Worm (Caenorhabditis elegans): Measurements from ENCODE around the gene nhr-231.

nhr-231 gene

DNA sequence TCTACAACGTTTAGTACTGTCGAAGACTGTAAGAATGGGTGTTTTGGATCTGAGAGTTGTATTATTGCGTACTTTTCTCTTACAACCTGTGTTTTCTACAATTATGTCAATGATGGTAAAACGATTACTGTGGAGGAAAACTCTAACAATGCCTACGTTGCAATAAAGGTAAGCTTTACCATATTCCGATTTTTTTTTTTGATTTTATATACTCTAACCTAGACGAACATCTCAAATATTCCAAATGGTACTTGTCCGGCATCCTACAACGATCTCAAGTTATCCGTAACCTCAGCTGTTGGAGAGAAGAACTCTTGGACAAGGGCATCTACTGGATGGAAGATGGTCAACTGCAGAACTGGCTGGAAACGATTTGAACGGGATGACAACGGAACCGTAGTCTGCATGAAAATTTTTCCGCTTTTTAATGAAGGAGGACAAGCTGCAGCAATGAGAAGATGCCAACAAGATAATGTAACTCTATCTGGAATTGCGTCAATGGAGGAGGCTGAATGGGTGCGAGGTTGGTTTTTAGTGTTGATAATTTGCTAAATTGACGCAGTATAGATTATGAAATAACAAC lies 18.9 kb upstream of the nhr-231 start:
- no peak for TF ChIP-seq W03F9.2 (tag; optimal IDR thresholded peaks at IDR 0.05)
- no peak for TF ChIP-seq dao-5 (tag; optimal IDR thresholded peaks at IDR 0.05)
- no peak for TF ChIP-seq him-1 (tag; optimal IDR thresholded peaks at IDR 0.05)

DNA sequence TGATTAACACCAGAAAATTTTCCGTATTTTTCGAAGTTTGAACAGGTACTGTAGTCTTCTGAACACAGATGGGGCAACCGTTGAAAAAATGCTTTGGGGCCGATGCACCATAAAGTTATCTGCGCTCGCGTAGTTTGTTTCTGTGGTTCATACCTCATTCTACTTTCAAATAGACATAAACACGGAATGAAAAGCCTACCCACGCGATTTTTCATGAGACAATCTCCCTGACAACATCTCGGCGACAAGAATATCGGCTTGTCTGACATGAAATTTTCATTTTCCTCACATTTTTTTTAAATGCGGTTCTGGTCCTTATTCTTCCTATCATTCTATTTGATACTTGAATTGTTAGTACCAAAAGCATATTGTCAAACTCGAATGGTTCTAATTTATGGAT lies 18.0 kb upstream of the nhr-231 start, which contains the start of gene clec-257:
Gene clec-257, plus strand, starts transcription at position 301 of the 400 bp plus-strand sequence.
- no peak for TF ChIP-seq W03F9.2 (tag; optimal IDR thresholded peaks at IDR 0.05)
- no peak for TF ChIP-seq him-1 (tag; optimal IDR thresholded peaks at IDR 0.05)
- TF ChIP-seq dao-5 (tag; optimal IDR thresholded peaks at IDR 0.05) = no peak

DNA sequence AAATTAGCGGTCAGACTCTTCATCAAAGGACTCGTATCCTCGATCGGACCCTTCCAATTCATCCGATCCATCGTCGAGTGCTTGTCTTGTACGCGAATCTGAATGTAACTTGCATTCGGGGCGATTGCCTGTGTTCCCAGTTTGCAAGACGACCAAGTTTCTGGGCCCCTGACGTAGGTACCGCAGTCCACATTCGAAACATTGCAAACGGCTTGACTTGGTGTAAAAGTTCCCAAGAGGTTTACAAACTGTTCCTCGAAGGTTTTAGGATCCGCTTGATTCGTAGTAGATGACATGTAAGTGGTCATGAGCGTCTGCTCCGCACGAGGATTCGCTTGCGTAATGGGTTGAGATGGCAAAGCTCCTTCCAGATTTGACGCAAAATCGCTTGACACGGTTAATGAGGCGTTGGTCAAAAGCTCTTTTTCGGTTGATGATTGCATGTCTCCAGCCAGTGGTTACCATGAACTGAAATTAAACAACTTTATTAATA lies 14.5 kb upstream of the nhr-231 start, which contains the start of gene Y17D7B.4:
Gene Y17D7B.4, minus strand, starts transcription at position 443 of the 493 bp plus-strand sequence.
- TF ChIP-seq dao-5 (tag; optimal IDR thresholded peaks at IDR 0.05) = no peak
- TF ChIP-seq him-1 (tag; optimal IDR thresholded peaks at IDR 0.05) = no peak
- no peak for TF ChIP-seq W03F9.2 (tag; optimal IDR thresholded peaks at IDR 0.05)

ce11 chrV:18780605-18781004 lies 10.2 kb upstream of the nhr-231 start:
- TF ChIP-seq him-1 (tag; optimal IDR thresholded peaks at IDR 0.05) (no peak), W03F9.2 (tag; optimal IDR thresholded peaks at IDR 0.05) (no peak), dao-5 (tag; optimal IDR thresholded peaks at IDR 0.05) (no peak)

DNA sequence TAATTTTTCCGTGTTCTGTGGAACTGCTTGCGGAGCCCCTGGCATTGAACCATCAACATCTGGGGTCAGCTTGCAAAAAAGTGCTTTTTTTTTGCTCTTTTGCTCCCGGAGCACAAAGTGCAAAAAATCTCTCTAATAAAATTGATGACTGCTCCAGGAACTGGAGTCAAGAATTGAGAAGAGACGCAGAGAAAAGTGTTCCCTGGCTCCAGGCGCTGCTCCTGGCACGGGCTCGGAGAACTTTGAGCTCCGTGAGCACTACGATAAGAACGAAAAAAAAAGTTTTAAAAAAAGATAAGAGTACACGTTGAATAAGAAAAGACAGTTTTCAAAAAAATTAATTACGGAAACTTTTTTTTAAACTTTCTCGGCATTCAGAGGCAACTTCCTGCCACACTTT lies 8.0 kb upstream of the nhr-231 start:
- TF ChIP-seq him-1 (tag; optimal IDR thresholded peaks at IDR 0.05) = no peak
- TF ChIP-seq W03F9.2 (tag; optimal IDR thresholded peaks at IDR 0.05) = no peak
- no peak for TF ChIP-seq dao-5 (tag; optimal IDR thresholded peaks at IDR 0.05)

ce11 chrV:18783474-18783873 lies 7.3 kb upstream of the nhr-231 start, which contains the start of gene Y17D7B.10:
TSS of gene Y17D7B.10 (plus strand) at chrV:18783716.
- TF ChIP-seq W03F9.2 (tag; optimal IDR thresholded peaks at IDR 0.05) (no peak), dao-5 (tag; optimal IDR thresholded peaks at IDR 0.05) (no peak), him-1 (tag; optimal IDR thresholded peaks at IDR 0.05) (no peak)

ce11 chrV:18786694-18787093 lies 4.1 kb upstream of the nhr-231 start, which contains the start of gene Y17D7B.3:
TSS of gene Y17D7B.3 (minus strand) at chrV:18786794.
- TF ChIP-seq W03F9.2 (tag; optimal IDR thresholded peaks at IDR 0.05) (no peak), him-1 (tag; optimal IDR thresholded peaks at IDR 0.05) (no peak), dao-5 (tag; optimal IDR thresholded peaks at IDR 0.05) (no peak)

- no peak for TF ChIP-seq dao-5 (tag; optimal IDR thresholded peaks at IDR 0.05)
- no peak for TF ChIP-seq him-1 (tag; optimal IDR thresholded peaks at IDR 0.05)
- TF ChIP-seq W03F9.2 (tag; optimal IDR thresholded peaks at IDR 0.05) = no peak
Observed at ce11 chrV:18787417-18787918, 3.3 kb upstream of the nhr-231 start, which contains the start of gene Y17D7B.2. TSS of gene Y17D7B.2 (plus strand) at chrV:18787739.

DNA sequence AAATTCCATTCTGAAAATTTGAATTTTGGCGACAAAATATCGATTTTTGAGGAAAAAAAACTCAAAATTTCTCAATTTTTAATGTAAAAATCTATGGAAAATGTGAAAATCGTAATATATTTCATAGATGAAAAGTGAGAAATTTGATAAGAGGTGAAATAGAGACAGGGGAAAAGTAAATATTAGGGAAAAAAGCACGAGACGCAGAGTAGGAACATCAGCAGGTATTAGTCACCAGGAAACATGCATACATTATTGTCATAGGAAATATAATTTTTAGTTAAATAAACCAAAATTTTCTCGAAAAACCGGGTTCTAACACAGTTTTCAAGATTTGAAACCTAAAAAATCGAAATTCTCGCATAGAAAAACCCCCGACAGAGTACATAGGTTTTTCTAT lies 10.1 kb downstream of the nhr-231 start, which contains the start of gene nhr-170:
Gene nhr-170, minus strand, starts transcription at position 16 of the 400 bp plus-strand sequence.
- no peak for TF ChIP-seq him-1 (tag; optimal IDR thresholded peaks at IDR 0.05)
- no peak for TF ChIP-seq W03F9.2 (tag; optimal IDR thresholded peaks at IDR 0.05)
- no peak for TF ChIP-seq dao-5 (tag; optimal IDR thresholded peaks at IDR 0.05)

ce11 chrV:18802077-18802476 lies 11.3 kb downstream of the nhr-231 start, which contains the start of gene C54E10.11:
TSS of gene C54E10.11 (minus strand) at chrV:18802177.
- TF ChIP-seq W03F9.2 (tag; optimal IDR thresholded peaks at IDR 0.05) (no peak), dao-5 (tag; optimal IDR thresholded peaks at IDR 0.05) (no peak), him-1 (tag; optimal IDR thresholded peaks at IDR 0.05) (no peak)

DNA sequence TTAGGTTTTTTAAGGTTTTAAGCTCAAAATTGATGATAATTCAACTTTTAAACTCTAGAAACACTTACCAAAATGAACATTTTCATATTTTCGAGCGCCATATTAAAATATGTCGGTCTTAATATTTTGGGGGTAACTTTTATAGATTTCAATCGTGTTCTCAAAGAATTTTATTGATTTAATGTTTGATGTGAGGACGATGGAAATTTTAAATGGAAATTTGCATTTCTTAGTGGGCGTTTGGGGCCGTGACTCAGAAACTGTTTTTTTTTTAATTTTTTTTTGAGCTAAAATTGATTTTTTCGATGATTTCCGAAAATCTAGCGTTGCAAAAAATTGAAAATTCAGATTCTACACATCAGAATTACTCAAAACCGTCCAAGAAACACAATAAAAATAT lies 12.5 kb downstream of the nhr-231 start, which contains the start of gene C54E10.10:
Gene C54E10.10, minus strand, starts transcription at position 101 of the 400 bp plus-strand sequence.
- TF ChIP-seq him-1 (tag; optimal IDR thresholded peaks at IDR 0.05) (no peak), W03F9.2 (tag; optimal IDR thresholded peaks at IDR 0.05) (no peak), dao-5 (tag; optimal IDR thresholded peaks at IDR 0.05) (no peak)

DNA sequence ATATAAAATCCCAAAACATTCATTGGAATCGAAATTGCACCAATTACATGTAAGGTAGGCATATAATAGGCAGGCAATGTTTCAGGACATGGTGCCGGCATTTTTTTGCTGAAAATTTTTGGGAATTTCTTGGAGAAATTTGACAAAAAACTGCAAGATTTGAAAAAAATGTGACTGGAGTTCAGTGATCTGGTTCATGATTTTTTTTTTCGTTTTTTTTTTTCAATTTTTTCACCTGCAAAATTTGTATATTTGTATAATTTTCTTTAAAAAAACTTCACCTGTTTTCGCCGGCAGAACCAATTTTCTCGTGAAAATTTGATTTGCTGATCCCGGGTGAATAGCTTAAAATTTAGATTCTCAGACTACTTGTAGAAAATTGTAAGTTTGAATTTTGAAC lies 15.7 kb downstream of the nhr-231 start, which contains the start of gene sri-10:
Gene sri-10, minus strand, starts transcription at position 101 of the 400 bp plus-strand sequence.
- TF ChIP-seq W03F9.2 (tag; optimal IDR thresholded peaks at IDR 0.05) (no peak), dao-5 (tag; optimal IDR thresholded peaks at IDR 0.05) (no peak), him-1 (tag; optimal IDR thresholded peaks at IDR 0.05) (no peak)

DNA sequence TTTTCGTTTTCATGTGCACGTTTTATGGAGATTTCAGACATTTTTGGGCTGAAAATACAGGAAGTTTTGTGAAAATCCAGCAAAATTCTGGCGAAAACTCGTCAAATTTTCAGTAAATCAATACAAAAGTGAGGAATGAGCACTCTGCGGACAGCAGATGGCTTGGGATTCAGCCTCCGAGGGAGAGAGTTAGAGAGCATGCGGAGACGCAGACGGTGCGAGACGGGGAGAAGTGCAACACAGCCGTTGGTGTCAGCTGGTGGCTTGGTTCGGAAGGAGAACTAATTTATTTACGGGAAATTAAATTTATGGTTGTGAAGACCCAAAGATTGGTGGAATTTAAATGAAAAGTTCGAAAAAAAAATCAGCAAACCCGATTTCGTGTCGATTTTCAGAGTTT lies 17.9 kb downstream of the nhr-231 start, which contains the start of gene C54E10.6:
Gene C54E10.6, minus strand, starts transcription at position 109 of the 400 bp plus-strand sequence.
- TF ChIP-seq dao-5 (tag; optimal IDR thresholded peaks at IDR 0.05) = no peak
- no peak for TF ChIP-seq W03F9.2 (tag; optimal IDR thresholded peaks at IDR 0.05)
- no peak for TF ChIP-seq him-1 (tag; optimal IDR thresholded peaks at IDR 0.05)

DNA sequence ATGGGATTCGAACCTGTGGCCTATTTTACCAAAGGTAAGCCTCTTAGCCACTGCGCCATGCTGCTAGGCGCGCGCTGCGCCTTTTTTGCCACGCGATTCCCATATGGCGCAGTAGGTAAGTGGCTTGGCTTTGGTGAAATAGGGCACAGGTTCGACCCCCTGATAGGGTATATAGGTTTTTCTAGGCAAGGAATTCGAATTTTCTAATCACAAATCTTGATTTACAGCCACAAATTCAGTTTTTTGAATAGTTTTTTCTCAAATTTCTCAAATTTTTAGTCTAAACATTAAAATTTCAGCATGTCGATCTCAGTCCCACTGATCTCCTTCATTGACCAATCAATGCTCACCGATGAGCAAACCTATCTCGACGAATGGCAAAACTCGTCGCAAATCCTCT lies 19.9 kb downstream of the nhr-231 start, which contains the start of gene C54E10.3:
Gene C54E10.3, plus strand, starts transcription at position 301 of the 400 bp plus-strand sequence.
- no peak for TF ChIP-seq him-1 (tag; optimal IDR thresholded peaks at IDR 0.05)
- no peak for TF ChIP-seq dao-5 (tag; optimal IDR thresholded peaks at IDR 0.05)

Measured in whole organism, L4/young adult.